Fruit fly (Drosophila melanogaster) whole organism, prepupa: Measurements from ENCODE around the gene CG1943.
A peak's percentile ranks its signal among the peaks of the same experiment; 100 is the strongest.

Source experiments
- Blimp-1 ChIP-seq: fragments of 200-800 bp; sonication (Bioruptor generic); optimal IDR thresholded peaks from 3 replicates; lab custom pipeline; 2017; ENCODE audit warnings: missing biosample characterization, missing genetic modification characterization, mild to moderate bottlenecking, moderate library complexity, missing genetic modification reagents
- CG10669 ChIP-seq: fragments of 200-800 bp; sonication (Bioruptor generic); optimal IDR thresholded peaks from 3 replicates; lab custom pipeline; 2018; ENCODE audit warnings: missing biosample characterization, mild to moderate bottlenecking, missing genetic modification characterization, moderate library complexity
- CG11294 ChIP-seq: fragments of 200-800 bp; sonication (Bioruptor generic); IDR thresholded peaks from 2 replicates; pipeline ENCODE4 v1.3.6; 2022; ENCODE audit warnings: missing biosample characterization, missing genetic modification characterization
- CG1621 ChIP-seq: fragments of 200-800 bp; sonication (Bioruptor generic); optimal IDR thresholded peaks from 3 replicates; lab custom pipeline; 2018; ENCODE audit warnings: missing biosample characterization, mild to moderate bottlenecking, missing genetic modification characterization
- CG16779 ChIP-seq: fragments of 200-800 bp; sonication (Bioruptor generic); optimal IDR thresholded peaks from 3 replicates; lab custom pipeline; 2017; ENCODE audit warnings: missing biosample characterization, mild to moderate bottlenecking, missing genetic modification characterization
- CG3032 ChIP-seq: fragments of 200-800 bp; optimal IDR thresholded peaks from 2 replicates; lab custom pipeline; 2019; ENCODE audit warnings: missing biosample characterization, mild to moderate bottlenecking, missing genetic modification characterization, moderate library complexity
- CG31627 ChIP-seq: fragments of 200-800 bp; sonication (Bioruptor generic); optimal IDR thresholded peaks from 3 replicates; lab custom pipeline; 2016; ENCODE audit warnings: missing biosample characterization, missing genetic modification characterization
- CG3919 ChIP-seq: fragments of 200-800 bp; sonication (Bioruptor generic); optimal IDR thresholded peaks from 3 replicates; lab custom pipeline; 2016; ENCODE audit warnings: missing biosample characterization, missing genetic modification characterization
- CG6276 ChIP-seq: fragments of 200-800 bp; sonication (Bioruptor generic); optimal IDR thresholded peaks from 2 replicates; lab custom pipeline; 2017; ENCODE audit warnings: missing biosample characterization, mild to moderate bottlenecking, missing genetic modification characterization
- CG8119 ChIP-seq: fragments of 200-800 bp; sonication (Bioruptor generic); IDR thresholded peaks from 3 replicates; pipeline ENCODE4 v1.3.6; 2022; ENCODE audit warnings: missing biosample characterization, missing genetic modification characterization
- CG8319 ChIP-seq: fragments of 200-800 bp; sonication (Bioruptor generic); optimal IDR thresholded peaks from 3 replicates; lab custom pipeline; 2016; ENCODE audit warnings: missing biosample characterization, missing genetic modification characterization
- Gug ChIP-seq: fragments of 200-800 bp; sonication (Bioruptor generic); IDR thresholded peaks from 2 replicates; pipeline ENCODE4 v1.3.6; 2022; ENCODE audit warnings: missing biosample characterization, missing genetic modification characterization
- Hr39 ChIP-seq: fragments of 200-800 bp; sonication (Bioruptor generic); optimal IDR thresholded peaks from 2 replicates; lab custom pipeline; 2016; ENCODE audit warnings: missing biosample characterization, missing genetic modification characterization
- Hr4 ChIP-seq: fragments of 200-800 bp; sonication (Bioruptor generic); optimal IDR thresholded peaks from 3 replicates; lab custom pipeline; 2016; ENCODE audit warnings: missing biosample characterization, missing genetic modification characterization
- Met ChIP-seq: fragments of 200-800 bp; sonication (Bioruptor generic); optimal IDR thresholded peaks from 3 replicates; lab custom pipeline; 2016; ENCODE audit warnings: missing biosample characterization, missing genetic modification characterization
- OdsH ChIP-seq: fragments of 200-800 bp; sonication (Bioruptor generic); optimal IDR thresholded peaks from 3 replicates; lab custom pipeline; 2016; ENCODE audit warnings: missing biosample characterization, missing genetic modification characterization
- Smox ChIP-seq: fragments of 200-800 bp; sonication (Bioruptor generic); optimal IDR thresholded peaks from 3 replicates; lab custom pipeline; 2016; ENCODE audit warnings: missing biosample characterization, missing genetic modification characterization
- Sox15 ChIP-seq: fragments of 200-800 bp; sonication (Bioruptor generic); optimal IDR thresholded peaks from 3 replicates; lab custom pipeline; 2016; ENCODE audit warnings: missing biosample characterization, missing genetic modification characterization
- achi ChIP-seq: fragments of 200-800 bp; sonication (Bioruptor generic); optimal IDR thresholded peaks from 3 replicates; lab custom pipeline; 2016; ENCODE audit warnings: missing biosample characterization, missing genetic modification characterization
- acj6 ChIP-seq: fragments of 200-800 bp; sonication (Bioruptor generic); optimal IDR thresholded peaks from 3 replicates; lab custom pipeline; 2016; ENCODE audit warnings: missing biosample characterization, missing genetic modification characterization
- dac ChIP-seq: fragments of 200-800 bp; sonication (Bioruptor generic); optimal IDR thresholded peaks from 2 replicates; lab custom pipeline; 2017; ENCODE audit warnings: missing biosample characterization, mild to moderate bottlenecking, missing genetic modification characterization
- eg ChIP-seq: fragments of 200-800 bp; sonication (Bioruptor generic); IDR thresholded peaks from 3 replicates; pipeline ENCODE4 v1.3.6; 2022; ENCODE audit warnings: missing biosample characterization, missing genetic modification characterization
- esn ChIP-seq: fragments of 200-800 bp; sonication (Bioruptor generic); optimal IDR thresholded peaks from 2 replicates; lab custom pipeline; 2016; ENCODE audit warnings: missing biosample characterization, mild to moderate bottlenecking, missing genetic modification characterization, moderate library complexity
- fd59A ChIP-seq: fragments of 200-800 bp; sonication (Bioruptor generic); optimal IDR thresholded peaks from 2 replicates; lab custom pipeline; 2017; ENCODE audit warnings: missing biosample characterization, mild to moderate bottlenecking, missing genetic modification characterization, missing genetic modification reagents
- lz ChIP-seq: fragments of 200-800 bp; sonication (Bioruptor generic); optimal IDR thresholded peaks from 3 replicates; lab custom pipeline; 2016; ENCODE audit warnings: missing biosample characterization, missing genetic modification characterization
- ss ChIP-seq, 2 experiments: fragments of 200-800 bp; sonication (Bioruptor generic); optimal IDR thresholded peaks; 2 replicates in 1 of 2; 3 replicates in 1 of 2; lab custom pipeline; 2017 to 2018; ENCODE audit warnings: mild to moderate bottlenecking in 2 of 2, missing biosample characterization in 2 of 2, missing genetic modification characterization in 2 of 2, moderate library complexity in 1 of 2
- svp ChIP-seq: fragments of 200-800 bp; sonication (Bioruptor generic); peaks from one replicate; lab custom pipeline; 2016; ENCODE audit warnings: missing biosample characterization, missing genetic modification characterization
- topi ChIP-seq: fragments of 200-800 bp; sonication (Bioruptor generic); optimal IDR thresholded peaks from 3 replicates; lab custom pipeline; 2016; ENCODE audit warnings: missing biosample characterization, missing genetic modification characterization

Gene CG1943

dm6 chr3R:7124109-7124639, 49.5 kb downstream of the CG1943 start, which contains the start of the genes Alh and CG10098 (continued):
- TF ChIP-seq Sox15 (GFP tag; lab: Kevin White, UChicago) = peak; percentile 88
- peak; percentile 60 for TF ChIP-seq dac (GFP tag; lab: Kevin White, UChicago)
- TF ChIP-seq Smox (GFP tag; lab: Kevin White, UChicago) = peak; percentile 86
- TF ChIP-seq CG3032 (tag; lab: Kevin White, UChicago) = peak; percentile 81
- peak; percentile 28 for TF ChIP-seq Blimp-1
- peak; percentile 89 for TF ChIP-seq lz (GFP tag; lab: Kevin White, UChicago)
- TF ChIP-seq CG8119 (GFP tag; lab: Robert Waterston, UW) = peak; percentile 34; the same call in 2 of the 3 replicates
- TF ChIP-seq svp = peak; percentile 96
- peak; percentile 56; the same call in 1 of the 2 replicates for TF ChIP-seq CG11294 (GFP tag; lab: Robert Waterston, UW)
- peak; percentile 82 for TF ChIP-seq achi (GFP tag; lab: Kevin White, UChicago)
- TF ChIP-seq Hr39 (GFP tag; lab: Kevin White, UChicago) = peak; percentile 93
- peak in 1 of 2 experiments; percentile 48 for TF ChIP-seq ss (GFP tag; optimal IDR thresholded peaks at IDR 0.05; lab: Kevin White, UChicago)
- TF ChIP-seq CG6276 (GFP tag; lab: Kevin White, UChicago) = peak; percentile 5
- peak; percentile 31 for TF ChIP-seq CG1621 (tag; lab: Kevin White, UChicago)
- peak; percentile 87 for TF ChIP-seq Met (GFP tag; lab: Kevin White, UChicago)
- peak; percentile 72 for TF ChIP-seq CG3919 (GFP tag; lab: Kevin White, UChicago)
- peak; percentile 84 for TF ChIP-seq Hr4 (GFP tag; lab: Kevin White, UChicago)
- TF ChIP-seq Gug (GFP tag; lab: Robert Waterston, UW) = peak; percentile 55
- TF ChIP-seq CG31627 = peak; percentile 93
- TF ChIP-seq topi (GFP tag; lab: Kevin White, UChicago) = peak; percentile 82
- TF ChIP-seq CG10669 (GFP tag; lab: Kevin White, UChicago) = peak; percentile 55
- TF ChIP-seq OdsH (GFP tag; lab: Kevin White, UChicago) = peak; percentile 85
- TF ChIP-seq eg = peak; percentile 81
- peak; percentile 61 for TF ChIP-seq fd59A (GFP tag; lab: Kevin White, UChicago)
- TF ChIP-seq acj6 (GFP tag; lab: Kevin White, UChicago) = peak; percentile 88
- no peak for TF ChIP-seq CG16779
- peak; percentile 89 for TF ChIP-seq esn (GFP tag; lab: Kevin White, UChicago)
- peak; percentile 62 for TF ChIP-seq CG8319 (GFP tag; lab: Kevin White, UChicago)
